5 fruit fly cellular contexts compared by ENCODE assay signal in genomic region chr3R:5998235-5998666, dm6.
A peak's percentile ranks its signal among the peaks of the same experiment; 100 is the strongest.
TF ChIP-seq lines count a peak whose summit lies in the region.

No protein-coding gene starts in this region.

- TF ChIP-seq CTCF in whole organism, embryonic (GFP tag; optimal IDR thresholded peaks at IDR 0.05; lab: Kevin White, UChicago), result no peak

TF ChIP-seq in whole organism, adult, 20 proteins besides CTCF, POLR2A, EP300 and RAD21:
- TF ChIP-seq Hr96 (GFP tag; optimal IDR thresholded peaks at IDR 0.05; lab: Kevin White, UChicago) (no peak), bab1 (GFP tag; optimal IDR thresholded peaks at IDR 0.05; lab: Kevin White, UChicago) (peak; percentile 10)
TF ChIP-seq in whole organism, adult: peak in this region for 1.

TF ChIP-seq in whole organism, embryonic, 481 proteins besides CTCF, POLR2A, EP300 and RAD21 (continues in another document):
- TF ChIP-seq ab (GFP tag; optimal IDR thresholded peaks at IDR 0.05; lab: Kevin White, UChicago) (no peak), CG9817 (tag; optimal IDR thresholded peaks at IDR 0.05; lab: Kevin White, UChicago) (peak; percentile 10), mam (GFP tag; optimal IDR thresholded peaks at IDR 0.05; lab: Kevin White, UChicago) (peak; percentile 60), aop (GFP tag; IDR thresholded peaks at IDR 0.05; lab: Robert Waterston, UW) (no peak), B-H1 (GFP tag; IDR thresholded peaks at IDR 0.05; lab: Robert Waterston, UW) (no peak), pho (GFP tag; optimal IDR thresholded peaks at IDR 0.05; lab: Kevin White, UChicago) (peak; percentile 42), insv (GFP tag; optimal IDR thresholded peaks at IDR 0.05; lab: Kevin White, UChicago) (no peak), BEAF-32 (GFP tag; optimal IDR thresholded peaks at IDR 0.05; lab: Kevin White, UChicago) (no peak), CG18619 (GFP tag; optimal IDR thresholded peaks at IDR 0.05; lab: Kevin White, UChicago) (peak; percentile 50), odd (GFP tag; optimal IDR thresholded peaks at IDR 0.05; lab: Kevin White, UChicago) (peak; percentile 15), Pdp1 (GFP tag; optimal IDR thresholded peaks at IDR 0.05; lab: Kevin White, UChicago) (peak; percentile 31 to 50), gce (GFP tag; IDR thresholded peaks at IDR 0.05; lab: Robert Waterston, UW) (no peak), CG13424 (tag; optimal IDR thresholded peaks at IDR 0.05; lab: Kevin White, UChicago) (peak; percentile 65), CG17802 (tag; optimal IDR thresholded peaks at IDR 0.05; lab: Kevin White, UChicago) (peak; percentile 31), zf30C (GFP tag; optimal IDR thresholded peaks at IDR 0.05; lab: Kevin White, UChicago) (peak; percentile 7), dimm (GFP tag; IDR thresholded peaks at IDR 0.05; lab: Robert Waterston, UW) (no peak), cwo (GFP tag; optimal IDR thresholded peaks at IDR 0.05; lab: Kevin White, UChicago) (peak; percentile 50), CG10979 (tag; optimal IDR thresholded peaks at IDR 0.05; lab: Kevin White, UChicago) (peak; percentile 40), NC2β (GFP tag; optimal IDR thresholded peaks at IDR 0.05; lab: Kevin White, UChicago) (peak; percentile 7), CG8281 (tag; optimal IDR thresholded peaks at IDR 0.05; lab: Kevin White, UChicago) (peak; percentile 2), Hsf (GFP tag; optimal IDR thresholded peaks at IDR 0.05; lab: Kevin White, UChicago) (peak; percentile 49), CG1647 (GFP tag; optimal IDR thresholded peaks at IDR 0.05; lab: Kevin White, UChicago) (no peak), CG3995 (GFP tag; optimal IDR thresholded peaks at IDR 0.05; lab: Kevin White, UChicago) (no peak)

TF ChIP-seq in whole organism, prepupa, 60 proteins besides CTCF, POLR2A, EP300 and RAD21 (continues in another document):
- TF ChIP-seq fkh (GFP tag; optimal IDR thresholded peaks at IDR 0.05; lab: Kevin White, UChicago), result no peak
- TF ChIP-seq Sox102F (GFP tag; optimal IDR thresholded peaks at IDR 0.05; lab: Kevin White, UChicago), result peak; percentile 9
- TF ChIP-seq achi (GFP tag; optimal IDR thresholded peaks at IDR 0.05; lab: Kevin White, UChicago), result peak; percentile 29
- no peak for TF ChIP-seq Eip75B (GFP tag; optimal IDR thresholded peaks at IDR 0.05; lab: Kevin White, UChicago)
- no peak for TF ChIP-seq CG11902 (GFP tag; optimal IDR thresholded peaks at IDR 0.05; lab: Kevin White, UChicago)
- peak; percentile 20 for TF ChIP-seq Hr39 (GFP tag; optimal IDR thresholded peaks at IDR 0.05; lab: Kevin White, UChicago)
- peak; percentile 80 for TF ChIP-seq Eip78C (GFP tag; lab: Kevin White, UChicago)
- TF ChIP-seq CG31627 (GFP tag; optimal IDR thresholded peaks at IDR 0.05; lab: Kevin White, UChicago), result peak; percentile 35
- TF ChIP-seq Eip93F (GFP tag; optimal IDR thresholded peaks at IDR 0.05; lab: Kevin White, UChicago), result no peak
- TF ChIP-seq svp (GFP tag; lab: Kevin White, UChicago), result peak; percentile 61
- TF ChIP-seq cyc (GFP tag; optimal IDR thresholded peaks at IDR 0.05; lab: Kevin White, UChicago), result peak; percentile 16
- TF ChIP-seq Gug (GFP tag; IDR thresholded peaks at IDR 0.05; lab: Robert Waterston, UW), result no peak
- TF ChIP-seq CG6854 (GFP tag; optimal IDR thresholded peaks at IDR 0.05; lab: Kevin White, UChicago), result no peak
- peak; percentile 43 for TF ChIP-seq CG3919 (GFP tag; optimal IDR thresholded peaks at IDR 0.05; lab: Kevin White, UChicago)
- TF ChIP-seq Sox14 (GFP tag; optimal IDR thresholded peaks at IDR 0.05; lab: Kevin White, UChicago), result peak; percentile 35
- no peak for TF ChIP-seq CG11294 (GFP tag; IDR thresholded peaks at IDR 0.05; lab: Robert Waterston, UW)
- TF ChIP-seq CG1621 (tag; optimal IDR thresholded peaks at IDR 0.05; lab: Kevin White, UChicago), result no peak
- TF ChIP-seq Smox (GFP tag; optimal IDR thresholded peaks at IDR 0.05; lab: Kevin White, UChicago), result peak; percentile 10
- TF ChIP-seq topi (GFP tag; optimal IDR thresholded peaks at IDR 0.05; lab: Kevin White, UChicago), result peak; percentile 7
- no peak for TF ChIP-seq ss (GFP tag; optimal IDR thresholded peaks at IDR 0.05; lab: Kevin White, UChicago)
- TF ChIP-seq pdm3 (GFP tag; optimal IDR thresholded peaks at IDR 0.05; lab: Kevin White, UChicago), result peak; percentile 33
- TF ChIP-seq OdsH (GFP tag; optimal IDR thresholded peaks at IDR 0.05; lab: Kevin White, UChicago), result peak; percentile 49
- TF ChIP-seq CG10631 (GFP tag; optimal IDR thresholded peaks at IDR 0.05; lab: Kevin White, UChicago), result peak; percentile 13
- TF ChIP-seq Met (GFP tag; optimal IDR thresholded peaks at IDR 0.05; lab: Kevin White, UChicago), result peak; percentile 42

TF ChIP-seq in whole organism, pupa, 21 proteins besides CTCF, POLR2A, EP300 and RAD21:
- TF ChIP-seq Pif1B (GFP tag; optimal IDR thresholded peaks at IDR 0.05; lab: Kevin White, UChicago) (peak; percentile 14), CG4496 (GFP tag; IDR thresholded peaks at IDR 0.05; lab: Robert Waterston, UW) (no peak; the same call in 2 of the 3 replicates), CG8301 (tag; optimal IDR thresholded peaks at IDR 0.05; lab: Kevin White, UChicago) (peak; percentile 38), CG17806 (tag; optimal IDR thresholded peaks at IDR 0.05; lab: Kevin White, UChicago) (peak; percentile 9), CG8159 (tag; optimal IDR thresholded peaks at IDR 0.05; lab: Kevin White, UChicago) (peak; percentile 47), CG9948 (tag; optimal IDR thresholded peaks at IDR 0.05; lab: Kevin White, UChicago) (peak; percentile 15), CG14655 (GFP tag; optimal IDR thresholded peaks at IDR 0.05; lab: Kevin White, UChicago) (no peak)

TF ChIP-seq in whole organism, wandering third instar larva, 38 proteins besides CTCF, POLR2A, EP300 and RAD21:
- peak; percentile 1 for TF ChIP-seq dmrt93B (GFP tag; optimal IDR thresholded peaks at IDR 0.05; lab: Kevin White, UChicago)
- peak; percentile 9 for TF ChIP-seq sv (GFP tag; optimal IDR thresholded peaks at IDR 0.05; lab: Kevin White, UChicago)
- TF ChIP-seq brk (GFP tag; optimal IDR thresholded peaks at IDR 0.05; lab: Kevin White, UChicago), result no peak
- TF ChIP-seq fru (GFP tag; optimal IDR thresholded peaks at IDR 0.05; lab: Kevin White, UChicago), result no peak
- TF ChIP-seq Mio (GFP tag; optimal IDR thresholded peaks at IDR 0.05; lab: Kevin White, UChicago), result no peak
- TF ChIP-seq HLH106 (tag; optimal IDR thresholded peaks at IDR 0.05; lab: Kevin White, UChicago), result peak; percentile 6
- peak; percentile 25 for TF ChIP-seq ey (GFP tag; optimal IDR thresholded peaks at IDR 0.05; lab: Kevin White, UChicago)
